Worm (Caenorhabditis elegans) whole organism, early embryonic: ENCODE data around the gene ins-12.

Experiments
- ama-1 ChIP-seq: fragments of 150-350 bp; optimal IDR thresholded peaks from 2 replicates; lab custom pipeline; 2014
- ceh-13 ChIP-seq: fragments of 200-800 bp; sonication (Bioruptor generic); optimal IDR thresholded peaks from 2 replicates; lab custom pipeline; 2018; ENCODE audit warnings: mild to moderate bottlenecking, missing genetic modification characterization, missing compliant biosample characterization
- ets-7 ChIP-seq: sonication (generic microtip); optimal IDR thresholded peaks from 2 replicates; lab custom pipeline; 2016; ENCODE audit warnings: missing genotype, missing genetic modification characterization, missing compliant biosample characterization
- hmbx-1 ChIP-seq: sonication (generic microtip); optimal IDR thresholded peaks from 2 replicates; lab custom pipeline; 2016; ENCODE audit warnings: mild to moderate bottlenecking, missing genetic modification characterization, missing compliant biosample characterization
- pes-1 ChIP-seq: fragments of 200-800 bp; sonication (Bioruptor generic); IDR thresholded peaks from 2 replicates; pipeline ENCODE4 v1.3.6; 2022; ENCODE audit warnings: missing genetic modification reagents, missing genetic modification characterization, missing compliant biosample characterization
- sea-1 ChIP-seq: fragments of 200-800 bp; sonication (Bioruptor generic); conservative IDR thresholded peaks from 2 replicates; pipeline ENCODE4 v1.3.6; 2022; ENCODE audit warnings: missing genetic modification characterization, missing compliant biosample characterization
- tbx-11 ChIP-seq: fragments of 200-800 bp; sonication (Bioruptor generic); IDR thresholded peaks from 2 replicates; pipeline ENCODE4 v1.3.6; 2022; ENCODE audit warnings: missing genetic modification characterization, missing compliant biosample characterization
- tra-4 ChIP-seq: sonication (generic microtip); optimal IDR thresholded peaks from 2 replicates; lab custom pipeline; 2017; ENCODE audit warnings: missing genetic modification characterization, missing compliant biosample characterization

DNA sequence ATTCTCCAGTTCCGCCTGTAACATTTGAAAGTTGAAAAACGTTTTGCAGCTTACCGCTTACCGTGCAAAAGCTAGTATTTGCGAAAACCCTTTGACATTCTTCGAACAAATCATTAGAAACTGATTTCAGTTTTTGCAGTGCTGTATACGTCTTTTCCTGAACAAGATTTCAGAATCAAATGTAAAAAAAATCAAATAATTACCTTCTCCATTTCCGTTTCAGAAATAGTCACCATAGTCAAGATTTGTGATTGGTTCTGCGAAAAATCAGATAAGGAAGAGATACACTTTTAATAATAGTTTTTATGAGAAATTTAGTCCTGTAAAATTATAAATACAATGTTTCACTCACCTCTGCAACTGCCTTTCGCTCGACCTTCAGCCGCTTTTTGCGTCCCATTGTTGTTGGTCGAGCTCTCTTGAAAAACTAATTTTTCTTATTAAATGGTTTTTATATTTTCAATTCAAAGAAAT lies 22.5 kb upstream of the ins-12 start, which contains the start of gene C17C3.9:
- TF ChIP-seq ama-1 (lab: Kevin White, UChicago) (no peak), pes-1 (GFP tag; lab: Robert Waterston, UW) (no peak), sea-1 (GFP tag; lab: Robert Waterston, UW) (no peak), tbx-11 (GFP tag; lab: Robert Waterston, UW) (no peak), tra-4 (tag; lab: Kevin White, UChicago) (no peak), ceh-13 (no peak), ets-7 (tag; lab: Kevin White, UChicago) (no peak), hmbx-1 (tag; lab: Kevin White, UChicago) (no peak)
